Worm (Caenorhabditis elegans) whole organism, young adult: ENCODE measurements around the gene T08G3.6.

Source experiments
- B0035.1 ChIP-seq: sonication (generic microtip); optimal IDR thresholded peaks from 2 replicates; lab custom pipeline; 2016; ENCODE audit warnings: missing genetic modification characterization, mild to moderate bottlenecking, missing compliant biosample characterization, missing genotype, missing genetic modification reagents
- C17E4.6 ChIP-seq: fragments of 200-800 bp; sonication (Bioruptor generic); IDR thresholded peaks from 2 replicates; pipeline ENCODE4 v1.3.6; 2022; ENCODE audit warnings: missing genetic modification reagents, missing genetic modification characterization, missing compliant biosample characterization
- F10E7.11 ChIP-seq: sonication (generic microtip); optimal IDR thresholded peaks from 2 replicates; lab custom pipeline; 2017; ENCODE audit warnings: mild to moderate bottlenecking, missing genetic modification characterization, moderate library complexity, missing compliant biosample characterization
- F22D6.2 ChIP-seq: sonication (generic microtip); optimal IDR thresholded peaks from 2 replicates; lab custom pipeline; 2016; ENCODE audit warnings: mild to moderate bottlenecking, missing genetic modification characterization, missing compliant biosample characterization
- F37B4.10 ChIP-seq: fragments of 200-800 bp; sonication (Bioruptor generic); IDR thresholded peaks from 2 replicates; pipeline ENCODE4 v1.3.6; 2022; ENCODE audit warnings: missing genetic modification characterization, missing compliant biosample characterization
- F52B5.7 ChIP-seq: sonication (generic microtip); optimal IDR thresholded peaks from 2 replicates; lab custom pipeline; 2016; ENCODE audit warnings: mild to moderate bottlenecking, missing genetic modification characterization, missing compliant biosample characterization
- F57A8.1 ChIP-seq: fragments of 200-800 bp; sonication (Bioruptor generic); optimal IDR thresholded peaks from 2 replicates; lab custom pipeline; 2018; ENCODE audit warnings: mild to moderate bottlenecking, missing genetic modification characterization, moderate library complexity, missing compliant biosample characterization
- F57C9.4 ChIP-seq: sonication (generic microtip); optimal IDR thresholded peaks from 2 replicates; lab custom pipeline; 2017; ENCODE audit warnings: mild to moderate bottlenecking, missing genetic modification characterization, missing compliant biosample characterization
- T07F8.4 ChIP-seq: sonication (generic microtip); optimal IDR thresholded peaks from 2 replicates; lab custom pipeline; 2016; ENCODE audit warnings: mild to moderate bottlenecking, missing genetic modification characterization, moderate library complexity, missing compliant biosample characterization
- Y53G8AR.9 ChIP-seq: fragments of 200-800 bp; sonication (Bioruptor generic); conservative IDR thresholded peaks from 2 replicates; pipeline ENCODE4 v1.3.6; 2022; ENCODE audit warnings: missing genetic modification reagents, missing genetic modification characterization, missing compliant biosample characterization
- Y95B8A.8 ChIP-seq: fragments of 200-800 bp; sonication (Bioruptor generic); IDR thresholded peaks from 2 replicates; pipeline ENCODE4 v1.3.6; 2022; ENCODE audit warnings: missing genetic modification reagents, missing genetic modification characterization, missing compliant biosample characterization
- ZK185.1 ChIP-seq: sonication (generic microtip); optimal IDR thresholded peaks from 2 replicates; lab custom pipeline; 2016; ENCODE audit warnings: mild to moderate bottlenecking, missing genetic modification characterization, missing compliant biosample characterization; ENCODE audit not compliant: poor library complexity, severe bottlenecking
- akir-1 ChIP-seq: fragments of 200-800 bp; sonication (Bioruptor generic); optimal IDR thresholded peaks from 2 replicates; lab custom pipeline; 2018; ENCODE audit warnings: mild to moderate bottlenecking, missing genetic modification characterization, moderate library complexity, missing compliant biosample characterization
- aptf-2 ChIP-seq: fragments of 200-800 bp; sonication (Bioruptor generic); conservative IDR thresholded peaks from 2 replicates; pipeline ENCODE4 v1.3.6; 2022; ENCODE audit warnings: missing genetic modification reagents, missing genetic modification characterization, missing compliant biosample characterization
- athp-1 ChIP-seq: sonication (generic microtip); optimal IDR thresholded peaks from 2 replicates; lab custom pipeline; 2017; ENCODE audit warnings: mild to moderate bottlenecking, missing genetic modification characterization, missing compliant biosample characterization
- attf-3 ChIP-seq: fragments of 200-800 bp; sonication (Bioruptor generic); conservative IDR thresholded peaks from 2 replicates; pipeline ENCODE4 v1.3.6; 2022; ENCODE audit warnings: missing genetic modification reagents, missing genetic modification characterization, missing compliant biosample characterization
- bed-2 ChIP-seq: fragments of 200-800 bp; sonication (Bioruptor generic); IDR thresholded peaks from 2 replicates; pipeline ENCODE4 v1.3.6; 2022; ENCODE audit warnings: missing genetic modification reagents, missing genetic modification characterization, missing compliant biosample characterization
- ceh-40 ChIP-seq: fragments of 200-800 bp; sonication (Bioruptor generic); IDR thresholded peaks from 2 replicates; pipeline ENCODE4 v1.3.6; 2022; ENCODE audit warnings: missing genetic modification characterization, missing compliant biosample characterization
- ceh-91 ChIP-seq: fragments of 200-800 bp; sonication (Bioruptor generic); IDR thresholded peaks from 2 replicates; pipeline ENCODE4 v1.3.6; 2022; ENCODE audit warnings: missing genetic modification reagents, missing genetic modification characterization, missing compliant biosample characterization
- chd-7 ChIP-seq: sonication (generic microtip); optimal IDR thresholded peaks from 2 replicates; lab custom pipeline; 2016; ENCODE audit warnings: mild to moderate bottlenecking, missing genetic modification characterization, moderate library complexity, missing compliant biosample characterization
- efl-1 ChIP-seq: fragments of 150-350 bp; optimal IDR thresholded peaks from 2 replicates; lab custom pipeline; 2014; ENCODE audit warnings: missing biosample characterization, missing genetic modification reagents, missing genetic modification characterization
- egl-18 ChIP-seq: fragments of 200-800 bp; sonication (Bioruptor generic); IDR thresholded peaks from 2 replicates; pipeline ENCODE4 v1.3.6; 2022; ENCODE audit warnings: missing genetic modification reagents, missing genetic modification characterization, missing compliant biosample characterization
- ekl-4 ChIP-seq: fragments of 200-800 bp; sonication (Bioruptor generic); IDR thresholded peaks from 2 replicates; pipeline ENCODE4 v1.3.6; 2022; ENCODE audit warnings: missing genetic modification reagents, missing genetic modification characterization, missing compliant biosample characterization
- gei-17 ChIP-seq: fragments of 200-800 bp; sonication (Bioruptor generic); optimal IDR thresholded peaks from 2 replicates; lab custom pipeline; 2018; ENCODE audit warnings: mild to moderate bottlenecking, missing genetic modification characterization, missing compliant biosample characterization
- him-1 ChIP-seq: sonication (generic microtip); optimal IDR thresholded peaks from 2 replicates; lab custom pipeline; 2016; ENCODE audit warnings: missing genotype, missing genetic modification reagents, missing genetic modification characterization, missing compliant biosample characterization
- hlh-12 ChIP-seq: sonication (generic microtip); optimal IDR thresholded peaks from 2 replicates; lab custom pipeline; 2016; ENCODE audit warnings: missing genetic modification characterization, missing compliant biosample characterization
- hmg-20 ChIP-seq: fragments of 200-800 bp; sonication (Bioruptor generic); IDR thresholded peaks from 2 replicates; pipeline ENCODE4 v1.3.6; 2022; ENCODE audit warnings: missing genetic modification reagents, missing genetic modification characterization, missing compliant biosample characterization
- hrde-1 ChIP-seq: sonication (generic microtip); optimal IDR thresholded peaks from 2 replicates; lab custom pipeline; 2016; ENCODE audit warnings: missing genetic modification characterization, mild to moderate bottlenecking, missing compliant biosample characterization, moderate library complexity, missing genotype, missing genetic modification reagents, borderline replicate concordance
- let-526 ChIP-seq: fragments of 200-800 bp; sonication (Bioruptor generic); IDR thresholded peaks from 2 replicates; pipeline ENCODE4 v1.3.6; 2022; ENCODE audit warnings: missing genetic modification reagents, missing genetic modification characterization, missing compliant biosample characterization
- lin-35 ChIP-seq, 3 experiments: fragments of 150-350 bp in 2 of 3; sonication (generic microtip) in 1 of 3; optimal IDR thresholded peaks; 2 replicates each; lab custom pipeline; 2014 to 2018; ENCODE audit warnings: missing biosample characterization in 3 of 3, missing genetic modification characterization in 3 of 3, missing genetic modification reagents in 3 of 3
- madf-3 ChIP-seq: fragments of 200-800 bp; sonication (Bioruptor generic); IDR thresholded peaks from 2 replicates; pipeline ENCODE4 v1.3.6; 2022; ENCODE audit warnings: missing genetic modification reagents, missing genetic modification characterization, missing compliant biosample characterization
- madf-8 ChIP-seq: fragments of 200-800 bp; sonication (Bioruptor generic); conservative IDR thresholded peaks from 2 replicates; pipeline ENCODE4 v1.3.6; 2022; ENCODE audit warnings: missing genetic modification reagents, missing genetic modification characterization, missing compliant biosample characterization
- mxl-1 ChIP-seq: sonication (generic microtip); optimal IDR thresholded peaks from 2 replicates; lab custom pipeline; 2016; ENCODE audit warnings: missing genetic modification characterization, missing compliant biosample characterization
- nfyb-1 ChIP-seq: fragments of 200-800 bp; sonication (Bioruptor generic); IDR thresholded peaks from 2 replicates; pipeline ENCODE4 v1.3.6; 2022; ENCODE audit warnings: missing genetic modification reagents, missing genetic modification characterization, missing compliant biosample characterization
- nhr-120 ChIP-seq: fragments of 200-800 bp; sonication (Bioruptor generic); IDR thresholded peaks from 2 replicates; pipeline ENCODE4 v1.3.6; 2022; ENCODE audit warnings: missing genetic modification characterization, missing compliant biosample characterization
- nhr-179 ChIP-seq: sonication (generic microtip); optimal IDR thresholded peaks from 2 replicates; lab custom pipeline; 2016; ENCODE audit warnings: mild to moderate bottlenecking, missing genetic modification characterization, missing compliant biosample characterization
- nhr-27 ChIP-seq: fragments of 200-800 bp; sonication (Bioruptor generic); optimal IDR thresholded peaks from 2 replicates; lab custom pipeline; 2018; ENCODE audit warnings: mild to moderate bottlenecking, missing genetic modification characterization, moderate library complexity, missing compliant biosample characterization
- nhr-80 ChIP-seq: sonication (generic microtip); optimal IDR thresholded peaks from 2 replicates; lab custom pipeline; 2016; ENCODE audit warnings: missing genetic modification characterization, missing compliant biosample characterization
- pbrm-1 ChIP-seq: fragments of 200-800 bp; sonication (Bioruptor generic); IDR thresholded peaks from 2 replicates; pipeline ENCODE4 v1.3.6; 2022; ENCODE audit warnings: missing genetic modification reagents, missing genetic modification characterization, missing compliant biosample characterization
- pha-4 ChIP-seq: fragments of 150-350 bp; sonication (generic microtip); optimal IDR thresholded peaks from 2 replicates; lab custom pipeline; 2014; ENCODE audit warnings: missing biosample characterization, missing genetic modification reagents, missing genetic modification characterization
- rcor-1 ChIP-seq: fragments of 200-800 bp; sonication (Bioruptor generic); IDR thresholded peaks from 2 replicates; pipeline ENCODE4 v1.3.6; 2022; ENCODE audit warnings: missing genetic modification reagents, missing genetic modification characterization, missing compliant biosample characterization
- snpc-1.3 ChIP-seq: sonication (generic microtip); optimal IDR thresholded peaks from 2 replicates; lab custom pipeline; 2017; ENCODE audit warnings: missing genetic modification characterization, mild to moderate bottlenecking, missing compliant biosample characterization, antibody characterized with exemption, moderate library complexity, missing genotype, missing genetic modification reagents; ENCODE audit not compliant: insufficient read depth
- snpc-4 ChIP-seq, 5 experiments: fragments of 150-350 bp in 1 of 5; sonication (generic microtip) in 4 of 5; optimal IDR thresholded peaks; 2 replicates each; lab custom pipeline; 2014 to 2018; ENCODE audit warnings: missing genetic modification characterization in 5 of 5, missing biosample characterization in 3 of 5, antibody characterized with exemption in 2 of 5, mild to moderate bottlenecking in 2 of 5, missing compliant biosample characterization in 2 of 5, missing genotype in 2 of 5, moderate library complexity in 2 of 5, missing genetic modification reagents in 1 of 5
- tbx-9 ChIP-seq: sonication (generic microtip); optimal IDR thresholded peaks from 2 replicates; lab custom pipeline; 2016; ENCODE audit warnings: borderline replicate concordance, missing genetic modification characterization, inconsistent platforms, missing compliant biosample characterization
- unc-62 ChIP-seq: fragments of 150-350 bp; optimal IDR thresholded peaks from 2 replicates; lab custom pipeline; 2014; ENCODE audit warnings: missing biosample characterization, missing genetic modification reagents, missing genetic modification characterization
- xnd-1 ChIP-seq: sonication (generic microtip); optimal IDR thresholded peaks from 2 replicates; lab custom pipeline; 2016; ENCODE audit warnings: missing genotype, missing genetic modification reagents, missing genetic modification characterization, missing compliant biosample characterization
- ztf-26 ChIP-seq: sonication (generic microtip); optimal IDR thresholded peaks from 2 replicates; lab custom pipeline; 2017; ENCODE audit warnings: missing genetic modification characterization, missing compliant biosample characterization
- ztf-3 ChIP-seq: fragments of 200-800 bp; sonication (Bioruptor generic); optimal IDR thresholded peaks from 2 replicates; lab custom pipeline; 2018; ENCODE audit warnings: mild to moderate bottlenecking, missing genetic modification characterization, missing compliant biosample characterization

The T08G3.6 gene

ce11 chrV:16401519-16401918 lies 44.3 kb upstream of the T08G3.6 start, which contains the start of gene F13A7.14 (continued):
- TF ChIP-seq F22D6.2 (tag; lab: Kevin White, UChicago): peak; percentile 36
- TF ChIP-seq Y95B8A.8: no peak
- no peak for TF ChIP-seq ztf-3 (GFP tag; lab: Kevin White, UChicago)
- no peak for TF ChIP-seq nhr-27 (tag; lab: Kevin White, UChicago)
- no peak for TF ChIP-seq ceh-40 (GFP tag; lab: Robert Waterston, UW)
- TF ChIP-seq pbrm-1 (GFP tag; lab: Robert Waterston, UW): no peak
- no peak for TF ChIP-seq nhr-80 (tag; lab: Kevin White, UChicago)
- TF ChIP-seq unc-62: no peak
- TF ChIP-seq ztf-26: peak; percentile 2
- TF ChIP-seq T07F8.4 (tag; lab: Kevin White, UChicago): no peak
- no peak for TF ChIP-seq ekl-4
- TF ChIP-seq mxl-1: no peak
- TF ChIP-seq ceh-91: peak; percentile 52
- no peak for TF ChIP-seq him-1 (tag; lab: Kevin White, UChicago)
- TF ChIP-seq gei-17: no peak
- TF ChIP-seq rcor-1 (GFP tag; lab: Robert Waterston, UW): peak; percentile 70
- TF ChIP-seq hrde-1 (tag; lab: Kevin White, UChicago): no peak
- no peak for TF ChIP-seq C17E4.6
- no peak for TF ChIP-seq madf-3 (GFP tag; lab: Robert Waterston, UW)
- TF ChIP-seq F52B5.7 (tag; lab: Kevin White, UChicago): no peak
- no peak for TF ChIP-seq nhr-120 (GFP tag; lab: Robert Waterston, UW)
- TF ChIP-seq tbx-9 (tag; lab: Kevin White, UChicago): no peak
- TF ChIP-seq F37B4.10 (GFP tag; lab: Robert Waterston, UW): no peak
- TF ChIP-seq ZK185.1: peak; percentile 90
- TF ChIP-seq aptf-2: peak; percentile 72; the same call in 1 of the 2 replicates
- TF ChIP-seq xnd-1 (tag; lab: Kevin White, UChicago): peak; percentile 6
- no peak for TF ChIP-seq hlh-12
- TF ChIP-seq pha-4: no peak
- peak; percentile 62 for TF ChIP-seq attf-3 (GFP tag; lab: Robert Waterston, UW)
- TF ChIP-seq hmg-20 (GFP tag; lab: Robert Waterston, UW): peak; percentile 62; the same call in 1 of the 2 replicates
- peak; percentile 39 for TF ChIP-seq snpc-1.3 (tag; lab: Kevin White, UChicago)
- no peak for TF ChIP-seq nfyb-1 (GFP tag; lab: Robert Waterston, UW)
- peak; percentile 89 for TF ChIP-seq bed-2 (GFP tag; lab: Robert Waterston, UW)
- TF ChIP-seq lin-35 (GFP tag; optimal IDR thresholded peaks at IDR 0.05; lab: Kevin White, UChicago): peak; percentile 16 to 90 (median 30)
- TF ChIP-seq snpc-4 (GFP tag; optimal IDR thresholded peaks at IDR 0.05; lab: Kevin White, UChicago): no peak
- peak in 3 of 4 experiments; percentile 53 to 72 (median 69) for TF ChIP-seq snpc-4 (tag; optimal IDR thresholded peaks at IDR 0.05; lab: Kevin White, UChicago)
- TF ChIP-seq F57A8.1 (GFP tag; lab: Kevin White, UChicago): no peak
- TF ChIP-seq egl-18 (GFP tag; lab: Robert Waterston, UW): no peak
- 0 out of 2 replicates have a peak, but pooled peaks have one; percentile 51 for TF ChIP-seq let-526 (GFP tag; lab: Robert Waterston, UW)
- peak; percentile 42 for TF ChIP-seq athp-1
- no peak for TF ChIP-seq F10E7.11 (tag; lab: Kevin White, UChicago)
- peak; percentile 61 for TF ChIP-seq akir-1 (GFP tag; lab: Kevin White, UChicago)
- TF ChIP-seq F57C9.4 (tag; lab: Kevin White, UChicago): no peak
- TF ChIP-seq Y53G8AR.9 (GFP tag; lab: Robert Waterston, UW): no peak; the same call in 1 of the 2 replicates
- TF ChIP-seq nhr-179 (tag; lab: Kevin White, UChicago): no peak
- TF ChIP-seq chd-7: peak; percentile 47
- peak; percentile 73 for TF ChIP-seq efl-1 (GFP tag; lab: Kevin White, UChicago)
- TF ChIP-seq B0035.1 (tag; lab: Kevin White, UChicago): no peak
- peak; percentile 66 for TF ChIP-seq madf-8 (GFP tag; lab: Robert Waterston, UW)
